Fruit fly (Drosophila melanogaster): Measurements from ENCODE around the gene CG43246.
A peak's percentile ranks its signal among the peaks of the same experiment; 100 is the strongest.

The CG43246 gene

DNA sequence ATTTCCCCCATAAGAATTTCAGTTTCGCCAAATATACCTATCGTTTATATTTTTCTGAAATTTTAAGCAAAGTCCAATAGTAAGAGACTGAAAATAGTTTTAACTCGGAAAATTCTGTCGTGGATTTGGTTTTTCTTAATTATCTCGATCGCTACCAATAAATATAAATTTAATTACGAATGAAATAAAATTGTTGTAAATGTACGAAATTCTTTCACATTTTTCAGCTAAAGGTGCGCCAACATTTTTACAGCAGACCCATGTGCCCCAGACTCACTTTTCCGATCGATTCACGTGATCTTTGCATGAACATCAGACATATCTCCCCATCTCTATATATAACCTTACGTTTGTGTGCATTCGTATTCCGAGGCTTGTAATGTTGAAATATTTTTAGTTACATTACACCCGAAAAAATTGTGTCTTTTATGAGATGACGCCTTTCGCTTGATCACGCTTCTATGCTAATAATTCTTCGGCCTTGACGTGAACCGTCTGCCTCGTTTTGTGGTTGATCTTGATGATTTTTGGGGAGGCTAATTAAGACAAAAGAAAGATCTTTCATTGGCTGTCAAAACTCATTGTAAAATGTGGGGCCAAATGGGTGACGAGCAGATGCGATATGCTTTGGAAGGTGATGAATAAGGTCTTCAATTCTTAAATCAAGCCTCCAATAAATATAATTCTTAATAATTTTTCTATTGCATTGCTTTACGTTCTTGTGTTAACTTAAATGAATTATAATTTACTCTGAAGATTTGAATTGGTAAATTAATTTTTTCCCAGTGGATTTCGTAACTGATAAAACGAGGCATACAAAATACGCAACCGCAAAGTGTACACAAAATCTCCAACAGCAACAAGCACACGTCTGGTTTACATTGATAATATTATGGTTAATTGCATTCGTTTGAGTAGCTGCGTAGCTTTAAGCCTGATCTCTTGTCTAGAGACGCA lies 8.8 kb downstream of the CG43246 start (continued):
- TF ChIP-seq insv (GFP tag; optimal IDR thresholded peaks at IDR 0.05) (no peak), CG12769 (tag; optimal IDR thresholded peaks at IDR 0.05) (peak; percentile 36), usp (GFP tag; optimal IDR thresholded peaks at IDR 0.05) (no peak), fd96Cb (tag; optimal IDR thresholded peaks at IDR 0.05) (peak; percentile 67), jumu (GFP tag; optimal IDR thresholded peaks at IDR 0.05) (no peak), nerfin-1 (tag; optimal IDR thresholded peaks at IDR 0.05) (peak; percentile 20), CG3847 (GFP tag; IDR thresholded peaks at IDR 0.05) (no peak), CG15269 (tag; optimal IDR thresholded peaks at IDR 0.05) (peak; percentile 74), Hr78 (GFP tag; optimal IDR thresholded peaks at IDR 0.05) (peak in 1 of 2 experiments; percentile 48), Deaf1 (tag; optimal IDR thresholded peaks at IDR 0.05) (peak; percentile 29), lbe (GFP tag; optimal IDR thresholded peaks at IDR 0.05) (no peak), CG12391 (tag; optimal IDR thresholded peaks at IDR 0.05) (peak; percentile 62), fd3F (GFP tag; optimal IDR thresholded peaks at IDR 0.05) (peak; percentile 21), stc (GFP tag; IDR thresholded peaks at IDR 0.05) (no peak), gsb-n (tag; optimal IDR thresholded peaks at IDR 0.05) (peak; percentile 9), CG10267 (tag; optimal IDR thresholded peaks at IDR 0.05) (peak; percentile 34), CG10654 (GFP tag; optimal IDR thresholded peaks at IDR 0.05) (peak; percentile 37), CG17568 (GFP tag; optimal IDR thresholded peaks at IDR 0.05) (no peak), scrt (GFP tag; optimal IDR thresholded peaks at IDR 0.05) (no peak), CG9817 (tag; optimal IDR thresholded peaks at IDR 0.05) (peak; percentile 34), hbn (GFP tag; IDR thresholded peaks at IDR 0.05; ENCODE audit: partially characterized antibody) (no peak), Hr3 (GFP tag; optimal IDR thresholded peaks at IDR 0.05) (peak; percentile 42), ap (GFP tag; IDR thresholded peaks at IDR 0.05) (no peak), CG17359 (tag; optimal IDR thresholded peaks at IDR 0.05) (peak; percentile 27), CG17186 (GFP tag; optimal IDR thresholded peaks at IDR 0.05) (no peak), Abd-B (GFP tag; optimal IDR thresholded peaks at IDR 0.05) (peak; percentile 49), Atf3 (GFP tag; optimal IDR thresholded peaks at IDR 0.05) (no peak), az2 (GFP tag; optimal IDR thresholded peaks at IDR 0.05) (peak; percentile 47), CG6765 (GFP tag; optimal IDR thresholded peaks at IDR 0.05) (no peak), CG15011 (GFP tag; optimal IDR thresholded peaks at IDR 0.05) (no peak), hb (GFP tag; IDR thresholded peaks at IDR 0.05; ENCODE audit: partially characterized antibody) (no peak), slbo (GFP tag; IDR thresholded peaks at IDR 0.05) (peak; percentile 44; the same call in 1 of the 2 replicates), CG2712 (tag; optimal IDR thresholded peaks at IDR 0.05) (peak; percentile 70), btn (GFP tag; optimal IDR thresholded peaks at IDR 0.05) (peak; percentile 6), Oli (tag; optimal IDR thresholded peaks at IDR 0.05) (peak; percentile 74), CG1233 (GFP tag; optimal IDR thresholded peaks at IDR 0.05) (peak; percentile 65), zf30C (GFP tag; optimal IDR thresholded peaks at IDR 0.05) (peak; percentile 63), CG18011 (GFP tag; optimal IDR thresholded peaks at IDR 0.05) (no peak), dpn (GFP tag; optimal IDR thresholded peaks at IDR 0.05) (peak; percentile 46 to 58), Chrac-16 (GFP tag; optimal IDR thresholded peaks at IDR 0.05) (peak; percentile 14), CG7556 (GFP tag; optimal IDR thresholded peaks at IDR 0.05) (peak; percentile 77), fu2 (GFP tag; optimal IDR thresholded peaks at IDR 0.05) (no peak), Eip74EF (GFP tag; optimal IDR thresholded peaks at IDR 0.05) (peak in 1 of 2 experiments; percentile 33), CG4730 (GFP tag; IDR thresholded peaks at IDR 0.05) (no peak), CG10979 (tag; optimal IDR thresholded peaks at IDR 0.05) (peak; percentile 61), wdn (GFP tag; IDR thresholded peaks at IDR 0.05) (no peak), abd-A (tag; optimal IDR thresholded peaks at IDR 0.05) (peak; percentile 19)
